Worm (Caenorhabditis elegans) whole organism, late embryonic: Measurements from ENCODE around the gene srw-38.

Experiments
- C38D4.7 ChIP-seq: fragments of 200-800 bp; sonication (Bioruptor generic); optimal IDR thresholded peaks from 2 replicates; lab custom pipeline; 2018; ENCODE audit warnings: mild to moderate bottlenecking, missing genetic modification characterization, moderate library complexity, missing compliant biosample characterization
- K02D7.2 ChIP-seq: sonication (generic microtip); optimal IDR thresholded peaks from 2 replicates; lab custom pipeline; 2017; ENCODE audit warnings: mild to moderate bottlenecking, missing genetic modification characterization, missing compliant biosample characterization
- ets-4 ChIP-seq: sonication (generic microtip); optimal IDR thresholded peaks from 2 replicates; lab custom pipeline; 2016; ENCODE audit warnings: missing genetic modification characterization, missing compliant biosample characterization
- fkh-10 ChIP-seq: fragments of 150-350 bp; optimal IDR thresholded peaks from 2 replicates; lab custom pipeline; 2014; ENCODE audit warnings: missing biosample characterization, missing genetic modification reagents, missing genetic modification characterization
- gmeb-2 ChIP-seq: sonication (generic microtip); optimal IDR thresholded peaks from 2 replicates; lab custom pipeline; 2016; ENCODE audit warnings: missing genetic modification characterization, inconsistent platforms, missing compliant biosample characterization
- hlh-30 ChIP-seq: sonication (generic microtip); optimal IDR thresholded peaks from 2 replicates; lab custom pipeline; 2017; ENCODE audit warnings: antibody characterized with exemption, missing genetic modification characterization, missing compliant biosample characterization; ENCODE audit not compliant: insufficient read depth
- odd-2 ChIP-seq: sonication (generic microtip); optimal IDR thresholded peaks from 2 replicates; lab custom pipeline; 2017; ENCODE audit warnings: antibody characterized with exemption, mild to moderate bottlenecking, missing genetic modification characterization, missing compliant biosample characterization
- rnt-1 ChIP-seq: sonication (generic microtip); optimal IDR thresholded peaks from 2 replicates; lab custom pipeline; 2016; ENCODE audit warnings: missing genetic modification characterization, missing compliant biosample characterization
- sox-4 ChIP-seq: sonication (generic microtip); optimal IDR thresholded peaks from 2 replicates; lab custom pipeline; 2017; ENCODE audit warnings: mild to moderate bottlenecking, missing genetic modification characterization, inconsistent platforms, missing compliant biosample characterization
- syd-9 ChIP-seq: sonication (generic microtip); optimal IDR thresholded peaks from 2 replicates; lab custom pipeline; 2016; ENCODE audit warnings: mild to moderate bottlenecking, missing genetic modification characterization, moderate library complexity, missing compliant biosample characterization
- unc-55 ChIP-seq: sonication (generic microtip); optimal IDR thresholded peaks from 2 replicates; lab custom pipeline; 2017; ENCODE audit warnings: missing biosample characterization, missing genetic modification reagents, missing genetic modification characterization
- zip-5 ChIP-seq: sonication (generic microtip); optimal IDR thresholded peaks from 2 replicates; lab custom pipeline; 2016; ENCODE audit warnings: missing genetic modification characterization, missing compliant biosample characterization

DNA sequence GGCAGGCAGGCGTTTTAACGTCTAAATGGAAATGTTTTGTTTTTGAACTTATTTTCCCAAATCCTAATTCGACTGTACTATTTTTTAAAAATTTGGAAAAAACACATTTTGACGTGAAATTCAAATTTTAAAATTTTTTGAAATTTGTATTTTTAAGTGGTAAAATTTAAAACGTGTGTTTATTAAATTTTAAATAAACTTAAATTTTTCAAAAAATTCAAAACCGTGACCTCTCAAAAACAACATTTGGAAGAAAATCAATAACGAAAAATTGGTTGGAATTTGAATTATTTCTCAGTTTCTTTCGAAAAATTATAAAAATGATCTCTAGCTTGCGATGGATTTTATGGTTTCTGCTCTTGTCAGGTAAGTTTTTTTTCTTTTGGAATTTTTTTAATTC lies 21.1 kb downstream of the srw-38 start, which contains the start of gene Y116F11B.8:
- TF ChIP-seq K02D7.2 (tag; lab: Kevin White, UChicago) (no peak), sox-4 (tag; lab: Kevin White, UChicago) (no peak), ets-4 (no peak), hlh-30 (no peak), C38D4.7 (GFP tag; lab: Kevin White, UChicago) (no peak), gmeb-2 (no peak), odd-2 (tag; lab: Kevin White, UChicago) (no peak), rnt-1 (tag; lab: Kevin White, UChicago) (no peak), unc-55 (no peak), fkh-10 (GFP tag; lab: Kevin White, UChicago) (no peak), syd-9 (tag; lab: Kevin White, UChicago) (no peak), zip-5 (no peak)
